Fruit fly (Drosophila melanogaster) whole organism, embryonic: ENCODE measurements around the gene CG15803.

Experiments used
- CG10267 ChIP-seq: fragments of 200-800 bp; sonication (Bioruptor generic); optimal IDR thresholded peaks from 2 replicates; lab custom pipeline; 2018; ENCODE audit warnings: missing biosample characterization, mild to moderate bottlenecking, missing genetic modification characterization, moderate library complexity
- CG11696 ChIP-seq: fragments of 200-800 bp; sonication (Bioruptor generic); IDR thresholded peaks from 2 replicates; pipeline ENCODE4 v1.3.6; 2022; ENCODE audit warnings: missing biosample characterization, missing genetic modification characterization
- CG11723 ChIP-seq: fragments of 200-800 bp; sonication (Bioruptor generic); optimal IDR thresholded peaks from 2 replicates; lab custom pipeline; 2017; ENCODE audit warnings: missing biosample characterization, mild to moderate bottlenecking, missing genetic modification characterization
- CG12071 ChIP-seq: fragments of 200-800 bp; sonication (Bioruptor generic); optimal IDR thresholded peaks from 3 replicates; lab custom pipeline; 2018; ENCODE audit warnings: missing biosample characterization, mild to moderate bottlenecking, missing genetic modification characterization
- CG12744 ChIP-seq: fragments of 200-800 bp; sonication (Bioruptor generic); optimal IDR thresholded peaks from 2 replicates; lab custom pipeline; 2016; ENCODE audit warnings: missing biosample characterization, missing genetic modification characterization
- CG13424 ChIP-seq: fragments of 200-800 bp; sonication (Bioruptor generic); optimal IDR thresholded peaks from 2 replicates; lab custom pipeline; 2019; ENCODE audit warnings: missing biosample characterization, mild to moderate bottlenecking, missing genetic modification characterization, moderate library complexity
- CG15073 ChIP-seq: fragments of 200-800 bp; sonication (Bioruptor generic); optimal IDR thresholded peaks from 2 replicates; lab custom pipeline; 2016; ENCODE audit warnings: missing biosample characterization, missing genetic modification characterization
- CG1603 ChIP-seq: fragments of 200-800 bp; sonication (Bioruptor generic); optimal IDR thresholded peaks from 2 replicates; lab custom pipeline; 2019; ENCODE audit warnings: missing biosample characterization, mild to moderate bottlenecking, missing genetic modification characterization, moderate library complexity
- CG2120 ChIP-seq: fragments of 200-800 bp; sonication (Bioruptor generic); optimal IDR thresholded peaks from 3 replicates; lab custom pipeline; 2016; ENCODE audit warnings: missing biosample characterization, missing genetic modification characterization
- CG2199 ChIP-seq: fragments of 200-800 bp; sonication (Bioruptor generic); IDR thresholded peaks from 3 replicates; pipeline ENCODE4 v1.3.6; 2022; ENCODE audit warnings: missing biosample characterization, missing genetic modification characterization
- CG32532 ChIP-seq: fragments of 200-800 bp; sonication (Bioruptor generic); IDR thresholded peaks from 2 replicates; pipeline ENCODE4 v1.3.6; 2022; ENCODE audit warnings: missing biosample characterization, missing genetic modification characterization
- CG3847 ChIP-seq: fragments of 200-800 bp; sonication (Bioruptor generic); IDR thresholded peaks from 2 replicates; pipeline ENCODE4 v1.3.6; 2022; ENCODE audit warnings: missing biosample characterization, missing genetic modification characterization
- CG6765 ChIP-seq: fragments of 200-800 bp; sonication (Bioruptor generic); optimal IDR thresholded peaks from 3 replicates; lab custom pipeline; 2017; ENCODE audit warnings: missing biosample characterization, mild to moderate bottlenecking, missing genetic modification characterization
- CG7839 ChIP-seq: fragments of 200-800 bp; sonication (Bioruptor generic); optimal IDR thresholded peaks from 3 replicates; lab custom pipeline; 2018; ENCODE audit warnings: missing biosample characterization, mild to moderate bottlenecking, missing genetic modification characterization, moderate library complexity
- CG7928 ChIP-seq: fragments of 200-800 bp; sonication (Bioruptor generic); optimal IDR thresholded peaks from 2 replicates; lab custom pipeline; 2017; ENCODE audit warnings: missing biosample characterization, mild to moderate bottlenecking, missing genetic modification characterization
- CG9727 ChIP-seq: fragments of 200-800 bp; sonication (Bioruptor generic); optimal IDR thresholded peaks from 3 replicates; lab custom pipeline; 2017; ENCODE audit warnings: missing biosample characterization, mild to moderate bottlenecking, missing genetic modification characterization
- D19B ChIP-seq: fragments of 200-800 bp; sonication (Bioruptor generic); optimal IDR thresholded peaks from 2 replicates; lab custom pipeline; 2017; ENCODE audit warnings: missing biosample characterization, mild to moderate bottlenecking, missing genetic modification characterization
- Dad ChIP-seq: fragments of 200-800 bp; sonication (Bioruptor generic); optimal IDR thresholded peaks from 3 replicates; lab custom pipeline; 2016; ENCODE audit warnings: missing biosample characterization, missing genetic modification characterization
- Drgx ChIP-seq: fragments of 200-800 bp; sonication (Bioruptor generic); IDR thresholded peaks from 2 replicates; pipeline ENCODE4 v1.3.6; 2022; ENCODE audit warnings: missing biosample characterization, missing genetic modification characterization
- Elba2 ChIP-seq: fragments of 200-800 bp; sonication (Bioruptor generic); optimal IDR thresholded peaks from 3 replicates; lab custom pipeline; 2016; ENCODE audit warnings: missing biosample characterization, missing genetic modification characterization
- NC2β ChIP-seq: fragments of 200-800 bp; sonication (Bioruptor generic); optimal IDR thresholded peaks from 2 replicates; lab custom pipeline; 2016; ENCODE audit warnings: missing biosample characterization, missing genetic modification characterization
- Neu2 ChIP-seq: fragments of 200-800 bp; sonication (Bioruptor generic); optimal IDR thresholded peaks from 3 replicates; lab custom pipeline; 2016; ENCODE audit warnings: missing biosample characterization, missing genetic modification characterization, borderline replicate concordance
- NfI ChIP-seq: fragments of 200-800 bp; sonication (Bioruptor generic); optimal IDR thresholded peaks from 3 replicates; lab custom pipeline; 2018; ENCODE audit warnings: missing biosample characterization, mild to moderate bottlenecking, missing genetic modification characterization, moderate library complexity
- Side ChIP-seq: fragments of 200-800 bp; sonication (Bioruptor generic); optimal IDR thresholded peaks from 2 replicates; lab custom pipeline; 2016; ENCODE audit warnings: missing biosample characterization, missing genetic modification characterization
- Spps ChIP-seq: fragments of 200-800 bp; sonication (Bioruptor generic); optimal IDR thresholded peaks from 2 replicates; lab custom pipeline; 2018; ENCODE audit warnings: missing biosample characterization, mild to moderate bottlenecking, missing genetic modification characterization
- Vsx1 ChIP-seq: fragments of 200-800 bp; sonication (Bioruptor generic); optimal IDR thresholded peaks from 2 replicates; lab custom pipeline; 2017; ENCODE audit warnings: missing biosample characterization, mild to moderate bottlenecking, missing genetic modification characterization, missing genetic modification reagents
- Xrp1 ChIP-seq: fragments of 200-800 bp; sonication (Bioruptor generic); IDR thresholded peaks from 2 replicates; pipeline ENCODE4 v1.3.6; 2022; ENCODE audit warnings: missing biosample characterization, missing genetic modification characterization
- ac ChIP-seq: fragments of 200-800 bp; sonication (Bioruptor generic); optimal IDR thresholded peaks from 3 replicates; lab custom pipeline; 2017; ENCODE audit warnings: missing biosample characterization, mild to moderate bottlenecking, missing genetic modification characterization
- ap ChIP-seq: fragments of 200-800 bp; sonication (Bioruptor generic); IDR thresholded peaks from 2 replicates; pipeline ENCODE4 v1.3.6; 2022; ENCODE audit warnings: missing biosample characterization, missing genetic modification characterization
- bsh ChIP-seq, 2 experiments: fragments of 200-800 bp; sonication (Bioruptor generic); optimal IDR thresholded peaks; 2 replicates each; lab custom pipeline; 2017 to 2018; ENCODE audit warnings: mild to moderate bottlenecking in 2 of 2, missing biosample characterization in 2 of 2, missing genetic modification characterization in 2 of 2, moderate library complexity in 1 of 2
- btn ChIP-seq: fragments of 200-800 bp; sonication (Bioruptor generic); optimal IDR thresholded peaks from 2 replicates; lab custom pipeline; 2016; ENCODE audit warnings: missing biosample characterization, missing genetic modification characterization
- chif ChIP-seq, 2 experiments: fragments of 200-800 bp; sonication (Bioruptor generic); optimal IDR thresholded peaks; 3 replicates each; lab custom pipeline; 2016; ENCODE audit warnings: missing biosample characterization in 2 of 2, missing genetic modification characterization in 2 of 2
- dimm ChIP-seq: fragments of 200-800 bp; sonication (Bioruptor generic); IDR thresholded peaks from 2 replicates; pipeline ENCODE4 v1.3.6; 2022; ENCODE audit warnings: missing biosample characterization, missing genetic modification characterization
- ems ChIP-seq: fragments of 200-800 bp; sonication (Bioruptor generic); optimal IDR thresholded peaks from 3 replicates; lab custom pipeline; 2016; ENCODE audit warnings: missing biosample characterization, missing genetic modification characterization
- en ChIP-seq: fragments of 200-800 bp; sonication (Bioruptor generic); optimal IDR thresholded peaks from 2 replicates; lab custom pipeline; 2016; ENCODE audit warnings: missing biosample characterization, missing genetic modification characterization
- ewg ChIP-seq: fragments of 200-800 bp; sonication (Bioruptor generic); optimal IDR thresholded peaks from 3 replicates; lab custom pipeline; 2017; ENCODE audit warnings: mild to moderate bottlenecking, missing biosample characterization, missing genetic modification reagents, missing genetic modification characterization
- fd3F ChIP-seq: fragments of 200-800 bp; sonication (Bioruptor generic); optimal IDR thresholded peaks from 2 replicates; lab custom pipeline; 2018; ENCODE audit warnings: missing biosample characterization, mild to moderate bottlenecking, missing genetic modification characterization, moderate library complexity
- jing ChIP-seq: fragments of 200-800 bp; sonication (Bioruptor generic); optimal IDR thresholded peaks from 2 replicates; lab custom pipeline; 2018; ENCODE audit warnings: missing biosample characterization, mild to moderate bottlenecking, missing genetic modification characterization
- jumu ChIP-seq: fragments of 200-800 bp; sonication (Bioruptor generic); optimal IDR thresholded peaks from 3 replicates; lab custom pipeline; 2016; ENCODE audit warnings: missing biosample characterization, missing genetic modification characterization
- knrl ChIP-seq: fragments of 200-800 bp; sonication (Bioruptor generic); IDR thresholded peaks from 3 replicates; pipeline ENCODE4 v1.3.6; 2022; ENCODE audit warnings: missing biosample characterization, missing genetic modification characterization; ENCODE audit not compliant: partially characterized antibody
- nmo ChIP-seq: fragments of 200-800 bp; sonication (Bioruptor generic); optimal IDR thresholded peaks from 2 replicates; lab custom pipeline; 2018; ENCODE audit warnings: missing biosample characterization, mild to moderate bottlenecking, missing genetic modification characterization, moderate library complexity
- pros ChIP-seq: fragments of 200-800 bp; sonication (Bioruptor generic); optimal IDR thresholded peaks from 3 replicates; lab custom pipeline; 2019; ENCODE audit warnings: missing biosample characterization, mild to moderate bottlenecking, missing genetic modification characterization, moderate library complexity
- pzg ChIP-seq: fragments of 200-800 bp; sonication (Bioruptor generic); optimal IDR thresholded peaks from 3 replicates; lab custom pipeline; 2018; ENCODE audit warnings: missing biosample characterization, mild to moderate bottlenecking, missing genetic modification characterization, moderate library complexity
- row ChIP-seq: fragments of 200-800 bp; sonication (Bioruptor generic); IDR thresholded peaks from 3 replicates; pipeline ENCODE4 v1.3.6; 2022; ENCODE audit warnings: missing biosample characterization, missing genetic modification characterization
- wdn ChIP-seq: fragments of 200-800 bp; sonication (Bioruptor generic); IDR thresholded peaks from 2 replicates; pipeline ENCODE4 v1.3.6; 2022; ENCODE audit warnings: missing biosample characterization, missing genetic modification characterization
- z ChIP-seq: fragments of 200-800 bp; sonication (Bioruptor generic); IDR thresholded peaks from 3 replicates; pipeline ENCODE4 v1.3.6; 2022; ENCODE audit warnings: missing biosample characterization, missing genetic modification characterization

CG15803 gene

DNA sequence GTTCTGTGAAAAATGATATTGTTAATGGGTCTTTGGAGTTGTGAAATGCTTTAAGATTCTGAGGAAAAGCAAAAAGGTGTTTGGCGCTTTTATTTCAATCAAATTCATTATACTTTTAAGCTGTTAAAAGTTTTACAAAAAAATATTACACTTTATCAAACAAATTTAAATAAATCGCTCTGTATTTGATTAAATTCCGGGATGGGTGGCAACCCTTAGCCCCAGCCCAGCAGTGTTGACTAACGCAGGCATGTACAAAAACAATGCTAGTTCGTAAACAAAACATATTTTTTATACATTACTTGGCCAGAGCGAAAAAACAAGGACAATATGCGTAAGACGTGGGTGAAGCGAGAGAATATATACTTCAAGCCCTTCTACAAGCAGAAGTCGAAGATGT is 44.2 kb upstream of the CG15803 start, which contains the start of gene CG7685 (continued):
- no peak for TF ChIP-seq CG15073
- no peak for TF ChIP-seq jing (GFP tag; lab: Kevin White, UChicago)
- no peak for TF ChIP-seq CG11723 (GFP tag; lab: Kevin White, UChicago)
- peak; percentile 85 for TF ChIP-seq CG2120 (GFP tag; lab: Kevin White, UChicago)
- TF ChIP-seq dimm: no peak
- TF ChIP-seq chif (GFP tag; optimal IDR thresholded peaks at IDR 0.05; lab: Kevin White, UChicago): peak; percentile 49 to 61
- no peak for TF ChIP-seq knrl (GFP tag; lab: Robert Waterston, UW)
- TF ChIP-seq Elba2 (GFP tag; lab: Kevin White, UChicago): no peak
- peak; percentile 19 for TF ChIP-seq ewg (GFP tag; lab: Kevin White, UChicago)
- TF ChIP-seq Drgx: no peak
- TF ChIP-seq CG3847 (GFP tag; lab: Robert Waterston, UW): peak; percentile 85
- TF ChIP-seq ap (GFP tag; lab: Robert Waterston, UW): no peak
- TF ChIP-seq D19B (GFP tag; lab: Kevin White, UChicago): peak; percentile 10
- TF ChIP-seq pros (GFP tag; lab: Kevin White, UChicago): no peak
- peak; percentile 62 for TF ChIP-seq CG7839 (tag; lab: Kevin White, UChicago)
- peak; percentile 85 for TF ChIP-seq row (GFP tag; lab: Robert Waterston, UW)
- TF ChIP-seq wdn: no peak
- no peak for TF ChIP-seq Neu2 (GFP tag; lab: Kevin White, UChicago)
- peak; percentile 50 for TF ChIP-seq Dad (GFP tag; lab: Kevin White, UChicago)
- peak; percentile 66 for TF ChIP-seq ems (GFP tag; lab: Kevin White, UChicago)
- peak; percentile 60 for TF ChIP-seq NC2β (GFP tag; lab: Kevin White, UChicago)
- TF ChIP-seq en (GFP tag; lab: Kevin White, UChicago): peak; percentile 38
- no peak for TF ChIP-seq btn (GFP tag; lab: Kevin White, UChicago)
- TF ChIP-seq Side (GFP tag; lab: Kevin White, UChicago): peak; percentile 62
- TF ChIP-seq bsh (GFP tag; optimal IDR thresholded peaks at IDR 0.05; lab: Kevin White, UChicago): peak in 1 of 2 experiments; percentile 54
- TF ChIP-seq CG12071 (GFP tag; lab: Kevin White, UChicago): peak; percentile 45
- no peak for TF ChIP-seq CG11696
- TF ChIP-seq jumu (GFP tag; lab: Kevin White, UChicago): peak; percentile 37
- TF ChIP-seq CG6765 (GFP tag; lab: Kevin White, UChicago): peak; percentile 20
- peak; percentile 24 for TF ChIP-seq CG7928 (GFP tag; lab: Kevin White, UChicago)
- peak; percentile 60 for TF ChIP-seq CG12744
- no peak for TF ChIP-seq ac (GFP tag; lab: Kevin White, UChicago)
- TF ChIP-seq Spps (tag; lab: Kevin White, UChicago): no peak
- TF ChIP-seq Xrp1 (GFP tag; lab: Robert Waterston, UW): peak; percentile 71
- peak; percentile 70 for TF ChIP-seq CG32532
- peak; percentile 95 for TF ChIP-seq CG10267
- TF ChIP-seq CG9727 (GFP tag; lab: Kevin White, UChicago): peak; percentile 40
- TF ChIP-seq z (GFP tag; lab: Robert Waterston, UW): no peak
- peak; percentile 62 for TF ChIP-seq pzg (GFP tag; lab: Kevin White, UChicago)
- TF ChIP-seq nmo (GFP tag; lab: Kevin White, UChicago): peak; percentile 45
- TF ChIP-seq NfI: peak; percentile 68
- TF ChIP-seq CG1603 (tag; lab: Kevin White, UChicago): peak; percentile 66
- TF ChIP-seq fd3F (GFP tag; lab: Kevin White, UChicago): peak; percentile 65
- 0 out of 3 replicates have a peak, but pooled peaks have one; percentile 32 for TF ChIP-seq CG2199 (GFP tag; lab: Robert Waterston, UW)
- TF ChIP-seq CG13424 (tag; lab: Kevin White, UChicago): peak; percentile 66
- peak; percentile 8 for TF ChIP-seq Vsx1 (GFP tag; lab: Kevin White, UChicago)
